Worm (Caenorhabditis elegans) whole organism, L4 larva: ENCODE measurements around the gene fbxa-84.

Experiments
- F37D6.2 ChIP-seq: sonication (generic microtip); optimal IDR thresholded peaks from 2 replicates; lab custom pipeline; 2016; ENCODE audit warnings: mild to moderate bottlenecking, missing genetic modification characterization, missing compliant biosample characterization
- T20F7.1 ChIP-seq: fragments of 200-800 bp; sonication (Bioruptor generic); optimal IDR thresholded peaks from 2 replicates; lab custom pipeline; 2018; ENCODE audit warnings: mild to moderate bottlenecking, missing genetic modification characterization, missing compliant biosample characterization
- aly-2 ChIP-seq: sonication (generic microtip); optimal IDR thresholded peaks from 2 replicates; lab custom pipeline; 2018; ENCODE audit warnings: missing biosample characterization, missing genetic modification characterization
- daf-19 ChIP-seq: fragments of 200-800 bp; sonication (Bioruptor generic); conservative IDR thresholded peaks from 2 replicates; pipeline ENCODE4 v1.3.6; 2022; ENCODE audit warnings: missing genetic modification characterization, missing compliant biosample characterization
- fkh-10 ChIP-seq: fragments of 150-350 bp; optimal IDR thresholded peaks from 2 replicates; lab custom pipeline; 2014; ENCODE audit warnings: missing biosample characterization, missing genetic modification reagents, missing genetic modification characterization
- gei-8 ChIP-seq: fragments of 200-800 bp; sonication (Bioruptor generic); optimal IDR thresholded peaks from 2 replicates; lab custom pipeline; 2018; ENCODE audit warnings: mild to moderate bottlenecking, missing genetic modification characterization, missing compliant biosample characterization
- lir-3 ChIP-seq: sonication (generic microtip); optimal IDR thresholded peaks from 2 replicates; lab custom pipeline; 2016; ENCODE audit warnings: mild to moderate bottlenecking, missing genetic modification characterization, missing compliant biosample characterization
- lsy-2 ChIP-seq, 2 experiments: fragments of 150-350 bp in 1 of 2; sonication (generic microtip) in 1 of 2; optimal IDR thresholded peaks; 2 replicates each; lab custom pipeline; 2014 to 2017; ENCODE audit warnings: missing biosample characterization in 2 of 2, missing genetic modification characterization in 2 of 2
- mdl-1 ChIP-seq, 2 experiments: fragments of 150-350 bp in 1 of 2; sonication (generic microtip) in 1 of 2; optimal IDR thresholded peaks; 2 replicates each; lab custom pipeline; 2014 to 2017; ENCODE audit warnings: missing biosample characterization in 2 of 2, missing genetic modification characterization in 2 of 2
- nhr-11 ChIP-seq: fragments of 150-350 bp; optimal IDR thresholded peaks from 2 replicates; lab custom pipeline; 2014; ENCODE audit warnings: missing biosample characterization, missing genetic modification characterization
- nhr-41 ChIP-seq: fragments of 200-800 bp; sonication (Bioruptor generic); IDR thresholded peaks from 2 replicates; pipeline ENCODE4 v1.3.6; 2022; ENCODE audit warnings: missing genetic modification reagents, missing genetic modification characterization, missing compliant biosample characterization
- pha-4 ChIP-seq, 2 experiments: fragments of 150-350 bp in 1 of 2; fragments of 200-800 bp in 1 of 2; sonication (Bioruptor generic) in 1 of 2; IDR thresholded peaks in 1 of 2; optimal IDR thresholded peaks in 1 of 2; 2 replicates each; pipeline versions ENCODE4 v1.3.6 to Lab custom; 2014 to 2022; ENCODE audit warnings: missing genetic modification characterization in 2 of 2, missing genetic modification reagents in 2 of 2, missing biosample characterization in 1 of 2, missing compliant biosample characterization in 1 of 2
- pqm-1 ChIP-seq: sonication (generic microtip); optimal IDR thresholded peaks from 2 replicates; lab custom pipeline; 2017; ENCODE audit warnings: missing biosample characterization, missing genetic modification characterization
- unc-39 ChIP-seq: sonication (generic microtip); optimal IDR thresholded peaks from 2 replicates; lab custom pipeline; 2017; ENCODE audit warnings: missing biosample characterization, missing genetic modification characterization

DNA sequence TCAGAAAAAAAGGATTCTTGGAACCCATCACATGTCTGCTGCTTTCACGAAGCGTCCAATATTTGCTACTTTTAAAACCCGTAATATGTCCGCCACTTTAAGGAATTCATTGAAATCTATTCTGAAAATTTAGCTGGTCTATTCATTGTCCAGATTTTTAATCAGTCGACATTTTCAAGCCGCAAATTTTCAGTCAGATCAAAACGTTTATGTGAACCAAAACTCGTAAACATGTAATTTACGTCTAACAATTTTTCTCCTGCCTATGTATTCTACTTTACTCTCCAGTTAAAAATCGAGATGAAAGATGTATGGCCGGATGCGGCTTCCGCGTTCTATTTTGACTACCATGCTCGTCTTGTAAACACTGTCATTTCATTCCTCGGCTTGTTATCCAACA, 15.7 kb downstream of the fbxa-84 start, which contains the start of gene srw-1:
- no peak for TF ChIP-seq mdl-1 (tag; optimal IDR thresholded peaks at IDR 0.05; lab: Kevin White, UChicago)
- no peak for TF ChIP-seq nhr-11 (tag; lab: Kevin White, UChicago)
- TF ChIP-seq F37D6.2 (tag; lab: Kevin White, UChicago) = no peak
- no peak for TF ChIP-seq aly-2 (tag; lab: Kevin White, UChicago)
- TF ChIP-seq daf-19 (GFP tag; lab: Robert Waterston, UW) = no peak
- no peak for TF ChIP-seq nhr-41
- TF ChIP-seq pha-4 (GFP tag; IDR thresholded peaks at IDR 0.05; lab: Robert Waterston, UW) = no peak
- TF ChIP-seq pha-4 (tag; optimal IDR thresholded peaks at IDR 0.05; lab: Kevin White, UChicago) = no peak
- no peak for TF ChIP-seq unc-39
- TF ChIP-seq lir-3 (tag; lab: Kevin White, UChicago) = no peak
- no peak for TF ChIP-seq gei-8 (GFP tag; lab: Kevin White, UChicago)
- no peak for TF ChIP-seq lsy-2 (tag; optimal IDR thresholded peaks at IDR 0.05; lab: Kevin White, UChicago)
- no peak for TF ChIP-seq T20F7.1
- no peak for TF ChIP-seq fkh-10
- TF ChIP-seq pqm-1 = no peak
